Fruit fly (Drosophila melanogaster) whole organism, wandering third instar larva: Measurements from ENCODE around the gene CG6462.

Experiments
- Abd-B ChIP-seq: fragments of >200 bp; optimal IDR thresholded peaks from 2 replicates; lab custom pipeline; 2017; ENCODE audit warnings: missing biosample characterization, missing genetic modification characterization
- CG32264 ChIP-seq: fragments of 200-800 bp; sonication (Bioruptor generic); optimal IDR thresholded peaks from 2 replicates; lab custom pipeline; 2016; ENCODE audit warnings: missing biosample characterization, missing genetic modification characterization
- CG9705 ChIP-seq: fragments of 200-800 bp; sonication (Bioruptor generic); optimal IDR thresholded peaks from 2 replicates; lab custom pipeline; 2018; ENCODE audit warnings: missing biosample characterization, mild to moderate bottlenecking, missing genetic modification characterization
- CrebA ChIP-seq: fragments of 200-800 bp; sonication (Bioruptor generic); optimal IDR thresholded peaks from 2 replicates; lab custom pipeline; 2016; ENCODE audit warnings: missing biosample characterization, mild to moderate bottlenecking, missing genetic modification characterization, borderline replicate concordance
- Dif ChIP-seq: fragments of 200-275, 200-300 bp; sonication (Bioruptor generic); optimal IDR thresholded peaks from 2 replicates; lab custom pipeline; 2018; ENCODE audit warnings: missing biosample characterization, missing genetic modification characterization; ENCODE audit not compliant: partially characterized antibody
- GATAd ChIP-seq: sonication (Bioruptor generic); optimal IDR thresholded peaks from 2 replicates; lab custom pipeline; 2016; ENCODE audit warnings: missing biosample characterization, missing genetic modification characterization
- HLH106 ChIP-seq: fragments of 200-800 bp; optimal IDR thresholded peaks from 3 replicates; lab custom pipeline; 2019; ENCODE audit warnings: missing biosample characterization, mild to moderate bottlenecking, missing genetic modification characterization, moderate library complexity
- Hnf4 ChIP-seq: fragments of 200-800 bp; sonication (Bioruptor generic); optimal IDR thresholded peaks from 2 replicates; lab custom pipeline; 2016; ENCODE audit warnings: missing biosample characterization, mild to moderate bottlenecking, missing genetic modification characterization
- Hr78 ChIP-seq: fragments of >200 bp; optimal IDR thresholded peaks from 2 replicates; lab custom pipeline; 2017; ENCODE audit warnings: missing biosample characterization, missing genetic modification characterization
- Hr83 ChIP-seq: fragments of 200-300 bp; sonication (Bioruptor generic); optimal IDR thresholded peaks from 2 replicates; lab custom pipeline; 2016; ENCODE audit warnings: missing biosample characterization, mild to moderate bottlenecking, missing genetic modification characterization, moderate library complexity; ENCODE audit not compliant: poor library complexity, severe bottlenecking
- Jra ChIP-seq: sonication (Bioruptor generic); optimal IDR thresholded peaks from 2 replicates; lab custom pipeline; 2016; ENCODE audit warnings: missing biosample characterization, missing genetic modification characterization
- Mio ChIP-seq: sonication (Bioruptor generic); optimal IDR thresholded peaks from 2 replicates; lab custom pipeline; 2016; ENCODE audit warnings: missing biosample characterization, missing genetic modification characterization
- Myc ChIP-seq: fragments of >200 bp; optimal IDR thresholded peaks from 2 replicates; lab custom pipeline; 2017
- N ChIP-seq: fragments of >200 bp; optimal IDR thresholded peaks from 2 replicates; lab custom pipeline; 2018; ENCODE audit warnings: missing biosample characterization, missing external identifiers, missing genetic modification characterization
- OdsH ChIP-seq: fragments of 200-800 bp; sonication (Bioruptor generic); optimal IDR thresholded peaks from 2 replicates; lab custom pipeline; 2016; ENCODE audit warnings: missing biosample characterization, mild to moderate bottlenecking, missing genetic modification characterization
- Rel ChIP-seq, 2 experiments: fragments of 200-800 bp; sonication (Bioruptor generic) in 1 of 2; optimal IDR thresholded peaks; 2 replicates in 1 of 2; 3 replicates in 1 of 2; lab custom pipeline; 2016 to 2019; ENCODE audit warnings: mild to moderate bottlenecking in 2 of 2, missing biosample characterization in 2 of 2, missing genetic modification characterization in 2 of 2, moderate library complexity in 1 of 2
- Sp1 ChIP-seq: fragments of 200-800 bp; sonication (Bioruptor generic); optimal IDR thresholded peaks from 3 replicates; lab custom pipeline; 2019; ENCODE audit warnings: missing biosample characterization, mild to moderate bottlenecking, missing genetic modification characterization, moderate library complexity
- Vsx2 ChIP-seq: fragments of 200-300, 225-300 bp; sonication (Bioruptor generic); optimal IDR thresholded peaks from 2 replicates; lab custom pipeline; 2018; ENCODE audit warnings: missing biosample characterization, missing genetic modification characterization; ENCODE audit not compliant: partially characterized antibody
- brk ChIP-seq: fragments of 200-800 bp; sonication (Bioruptor generic); optimal IDR thresholded peaks from 2 replicates; lab custom pipeline; 2016; ENCODE audit warnings: missing biosample characterization, mild to moderate bottlenecking, missing genetic modification characterization
- dl ChIP-seq, 2 experiments: fragments of 175-275, 200-275 bp in 1 of 2; fragments of 200-275 bp in 1 of 2; sonication (Bioruptor generic); optimal IDR thresholded peaks; lab custom pipeline; 2018; ENCODE audit warnings: mild to moderate bottlenecking in 2 of 2, missing biosample characterization in 2 of 2, missing genetic modification characterization in 2 of 2, moderate library complexity in 2 of 2; ENCODE audit not compliant: partially characterized antibody in 2 of 2, insufficient read depth in 1 of 2
- dsf ChIP-seq: sonication (Bioruptor generic); optimal IDR thresholded peaks from 2 replicates; lab custom pipeline; 2016; ENCODE audit warnings: missing biosample characterization, missing genetic modification characterization, borderline replicate concordance
- ey ChIP-seq: fragments of 200-800 bp; sonication (Bioruptor generic); optimal IDR thresholded peaks from 2 replicates; lab custom pipeline; 2016; ENCODE audit warnings: missing biosample characterization, missing genetic modification characterization
- foxo ChIP-seq, 2 experiments: fragments of 200-800 bp; sonication (Bioruptor generic); optimal IDR thresholded peaks; 2 replicates in 1 of 2; 3 replicates in 1 of 2; lab custom pipeline; 2016 to 2017; ENCODE audit warnings: missing biosample characterization in 2 of 2, missing genetic modification characterization in 2 of 2
- fru ChIP-seq: fragments of 200-800 bp; sonication (Bioruptor generic); optimal IDR thresholded peaks from 3 replicates; lab custom pipeline; 2016; ENCODE audit warnings: missing biosample characterization, mild to moderate bottlenecking, missing genetic modification characterization
- h ChIP-seq: fragments of 200-800 bp; sonication (Bioruptor generic); optimal IDR thresholded peaks from 3 replicates; lab custom pipeline; 2016; ENCODE audit warnings: missing biosample characterization, mild to moderate bottlenecking, missing genetic modification characterization
- jim ChIP-seq: fragments of 175-275, 200-325 bp; sonication (Bioruptor generic); optimal IDR thresholded peaks from 2 replicates; lab custom pipeline; 2016; ENCODE audit warnings: missing biosample characterization, mild to moderate bottlenecking, missing genetic modification characterization
- lola ChIP-seq: fragments of >200 bp; optimal IDR thresholded peaks from 2 replicates; lab custom pipeline; 2017; ENCODE audit warnings: missing biosample characterization, missing genetic modification characterization
- pan ChIP-seq: fragments of >200 bp; optimal IDR thresholded peaks from 2 replicates; lab custom pipeline; 2017
- psq ChIP-seq: fragments of 200-800 bp; sonication (Bioruptor generic); optimal IDR thresholded peaks from 3 replicates; lab custom pipeline; 2017; ENCODE audit warnings: missing biosample characterization, mild to moderate bottlenecking, missing genetic modification characterization, moderate library complexity
- rgr ChIP-seq: fragments of 200-800 bp; sonication (Bioruptor generic); optimal IDR thresholded peaks from 3 replicates; lab custom pipeline; 2016; ENCODE audit warnings: missing biosample characterization, mild to moderate bottlenecking, missing genetic modification characterization
- usp ChIP-seq: fragments of >200 bp; optimal IDR thresholded peaks from 2 replicates; lab custom pipeline; 2017; ENCODE audit warnings: missing biosample characterization, missing genetic modification characterization
- woc ChIP-seq: sonication (Bioruptor generic); optimal IDR thresholded peaks from 2 replicates; lab custom pipeline; 2016; ENCODE audit warnings: missing biosample characterization, mild to moderate bottlenecking, missing genetic modification characterization

The CG6462 gene

DNA sequence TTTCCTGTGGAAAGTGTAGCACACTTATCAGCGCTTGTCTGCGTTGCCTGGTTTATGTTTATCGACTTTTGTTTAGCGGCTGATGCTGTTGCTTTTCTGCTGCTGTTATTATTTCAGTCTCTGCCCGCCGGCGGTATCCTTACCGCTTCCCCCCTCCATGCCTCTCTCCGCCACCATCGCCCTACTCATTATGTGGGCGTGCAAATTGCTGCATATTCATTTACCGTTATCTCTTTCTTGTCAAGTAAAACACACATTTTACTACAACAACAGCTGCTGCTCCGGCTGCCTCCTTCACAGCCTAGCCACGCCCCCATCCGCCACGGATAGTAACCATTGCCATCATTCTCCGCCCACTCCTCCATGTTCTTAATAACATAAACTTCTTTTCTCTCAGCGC, 37.0 kb upstream of the CG6462 start:
- no peak for TF ChIP-seq CG32264

DNA sequence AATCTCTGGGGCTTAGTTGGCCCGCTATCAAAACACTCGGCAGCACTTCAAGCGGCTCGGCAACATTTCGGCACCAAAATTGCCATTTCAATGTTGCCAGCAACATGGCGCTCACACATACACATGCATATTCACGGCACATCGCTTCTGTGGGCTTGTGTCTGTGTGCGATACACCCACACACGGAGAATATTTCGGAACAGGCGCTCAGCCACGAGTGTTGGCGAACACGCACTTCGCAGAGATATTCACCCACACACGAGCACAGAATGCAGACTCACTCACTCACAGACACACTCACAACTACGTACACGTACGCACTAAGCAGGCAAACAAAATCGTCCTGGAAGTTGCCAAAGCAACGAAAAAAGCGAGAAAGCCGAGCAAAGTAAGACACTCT, 36.0 kb upstream of the CG6462 start:
- TF ChIP-seq woc (GFP tag; lab: Kevin White, UChicago) (no peak), h (GFP tag; lab: Kevin White, UChicago) (no peak), Myc (lab: Kevin White, UChicago) (no peak), CrebA (no peak)

DNA sequence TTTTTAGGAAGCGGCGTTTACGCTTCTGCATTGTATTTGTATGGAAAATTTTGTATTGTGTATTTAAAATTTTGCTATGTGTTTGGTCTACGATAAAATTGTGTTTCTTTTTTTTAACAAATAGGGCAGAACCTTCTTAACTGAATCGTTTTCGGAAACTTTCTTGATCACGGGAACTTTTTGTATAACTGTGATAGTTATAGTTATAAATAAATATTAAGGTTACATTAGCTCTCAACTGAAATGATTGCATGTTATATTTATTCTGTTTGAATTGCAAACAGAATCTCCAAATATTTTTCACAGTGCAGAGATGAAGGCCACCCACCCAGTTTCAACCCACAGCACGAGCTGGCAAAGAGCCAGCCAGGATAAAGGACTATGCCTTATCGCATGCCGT, 26.0 kb upstream of the CG6462 start, which contains the start of gene alphaKap4:
TSS of gene alphaKap4 (minus strand) at position 101 of the 400 bp plus-strand sequence.
- TF ChIP-seq Hr83 (GFP tag; lab: Kevin White, UChicago): no peak
- no peak for TF ChIP-seq usp
- no peak for TF ChIP-seq brk
- no peak for TF ChIP-seq Mio
- TF ChIP-seq N (GFP tag; lab: Kevin White, UChicago): no peak
- no peak for TF ChIP-seq Dif (GFP tag; lab: Kevin White, UChicago)
- no peak for TF ChIP-seq dsf (GFP tag; lab: Kevin White, UChicago)
- TF ChIP-seq Abd-B: no peak
- no peak for TF ChIP-seq dl (GFP tag; optimal IDR thresholded peaks at IDR 0.05; lab: Kevin White, UChicago; ENCODE audit: insufficient read depth in 1 of 2, partially characterized antibody in 2 of 2)
- TF ChIP-seq psq (GFP tag; lab: Kevin White, UChicago): no peak
- no peak for TF ChIP-seq Sp1 (GFP tag; lab: Kevin White, UChicago)
- TF ChIP-seq HLH106 (tag; lab: Kevin White, UChicago): no peak
- TF ChIP-seq Rel (GFP tag; optimal IDR thresholded peaks at IDR 0.05; lab: Kevin White, UChicago): no peak
- no peak for TF ChIP-seq Rel (tag; optimal IDR thresholded peaks at IDR 0.05; lab: Kevin White, UChicago)
- TF ChIP-seq OdsH (GFP tag; lab: Kevin White, UChicago): no peak

DNA sequence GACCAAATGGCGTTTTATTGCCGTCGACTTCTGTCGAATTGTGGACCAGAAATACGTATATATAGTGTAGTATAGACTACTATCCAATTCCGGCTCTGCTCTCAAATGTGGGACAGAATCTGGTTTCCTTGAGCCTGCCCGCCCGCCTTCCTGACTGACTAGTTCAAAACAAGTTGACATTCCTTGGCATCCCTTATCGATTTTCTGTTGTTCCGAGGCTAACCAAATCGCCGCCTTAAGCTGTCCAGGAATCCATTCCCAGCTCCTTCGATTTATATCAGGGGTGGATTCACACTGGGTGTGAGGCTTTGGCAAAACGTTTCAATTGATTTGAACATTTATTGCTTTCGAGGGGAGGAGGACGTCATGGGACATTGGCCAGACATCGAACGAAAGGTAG, 24.0 kb upstream of the CG6462 start:
- TF ChIP-seq Sp1 (GFP tag; lab: Kevin White, UChicago) (no peak), dl (GFP tag; optimal IDR thresholded peaks at IDR 0.05; lab: Kevin White, UChicago; ENCODE audit: insufficient read depth in 1 of 2, partially characterized antibody in 2 of 2) (no peak), h (GFP tag; lab: Kevin White, UChicago) (no peak), ey (GFP tag; lab: Kevin White, UChicago) (no peak), HLH106 (tag; lab: Kevin White, UChicago) (no peak), OdsH (GFP tag; lab: Kevin White, UChicago) (no peak), lola (GFP tag; lab: Kevin White, UChicago) (no peak)

DNA sequence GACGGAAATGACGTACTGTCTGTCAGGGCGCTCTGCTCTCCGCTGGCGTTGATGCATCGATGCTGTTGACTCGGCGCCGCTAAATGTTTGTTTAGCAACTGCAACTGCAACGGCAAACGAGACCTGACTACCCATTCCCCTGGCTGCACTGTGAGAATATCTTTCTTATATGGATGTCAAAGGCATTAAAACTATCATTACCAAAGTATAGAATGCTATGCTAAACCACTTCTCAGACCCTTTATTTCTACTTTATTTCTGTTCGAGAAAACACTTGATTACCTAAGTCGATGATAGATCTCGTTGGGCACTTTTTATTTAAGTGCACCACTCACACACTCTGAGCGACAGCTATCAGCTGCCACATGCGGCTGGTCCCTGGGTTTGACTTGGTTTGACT, 14.8 kb upstream of the CG6462 start:
- TF ChIP-seq Jra (GFP tag; lab: Kevin White, UChicago) (no peak), dsf (GFP tag; lab: Kevin White, UChicago) (no peak), CG32264 (no peak), CG9705 (no peak), rgr (GFP tag; lab: Kevin White, UChicago) (no peak), foxo (GFP tag; optimal IDR thresholded peaks at IDR 0.05; lab: Kevin White, UChicago) (peak in 1 of 2 experiments; percentile 14), Hr78 (GFP tag; lab: Kevin White, UChicago) (no peak), Hnf4 (no peak), GATAd (no peak), Vsx2 (GFP tag; lab: Kevin White, UChicago) (no peak), h (GFP tag; lab: Kevin White, UChicago) (no peak), jim (GFP tag; lab: Kevin White, UChicago) (no peak), ey (GFP tag; lab: Kevin White, UChicago) (no peak), Myc (lab: Kevin White, UChicago) (no peak), OdsH (GFP tag; lab: Kevin White, UChicago) (no peak), Hr83 (GFP tag; lab: Kevin White, UChicago) (no peak), lola (GFP tag; lab: Kevin White, UChicago) (no peak), pan (no peak), woc (GFP tag; lab: Kevin White, UChicago) (no peak), fru (peak; percentile 2), HLH106 (tag; lab: Kevin White, UChicago) (peak; percentile 8), brk (no peak)
- TF ChIP-seq, all 38 proteins: peak for 3
